Worm (Caenorhabditis elegans) whole organism, midembryonic: ENCODE results near the gene T13C2.2.

Experiments
- flt-1 ChIP-seq: fragments of 200-800 bp; sonication (Bioruptor generic); IDR thresholded peaks from 2 replicates; pipeline ENCODE4 v1.3.6; 2022; ENCODE audit warnings: missing genetic modification characterization, missing compliant biosample characterization
- klf-2 ChIP-seq: fragments of 200-800 bp; sonication (Bioruptor generic); conservative IDR thresholded peaks from 2 replicates; pipeline ENCODE4 v1.3.6; 2022; ENCODE audit warnings: missing genetic modification reagents, missing genetic modification characterization, missing compliant biosample characterization
- med-1 ChIP-seq: sonication (generic microtip); optimal IDR thresholded peaks from 2 replicates; lab custom pipeline; 2017; ENCODE audit warnings: missing genetic modification characterization, mild to moderate bottlenecking, missing compliant biosample characterization, antibody characterized with exemption, missing genetic modification reagents; ENCODE audit not compliant: insufficient read depth
- ref-1 ChIP-seq: fragments of 200-800 bp; sonication (Bioruptor generic); conservative IDR thresholded peaks from 2 replicates; pipeline ENCODE4 v1.3.6; 2022; ENCODE audit warnings: missing genetic modification reagents, missing genetic modification characterization, missing compliant biosample characterization

DNA sequence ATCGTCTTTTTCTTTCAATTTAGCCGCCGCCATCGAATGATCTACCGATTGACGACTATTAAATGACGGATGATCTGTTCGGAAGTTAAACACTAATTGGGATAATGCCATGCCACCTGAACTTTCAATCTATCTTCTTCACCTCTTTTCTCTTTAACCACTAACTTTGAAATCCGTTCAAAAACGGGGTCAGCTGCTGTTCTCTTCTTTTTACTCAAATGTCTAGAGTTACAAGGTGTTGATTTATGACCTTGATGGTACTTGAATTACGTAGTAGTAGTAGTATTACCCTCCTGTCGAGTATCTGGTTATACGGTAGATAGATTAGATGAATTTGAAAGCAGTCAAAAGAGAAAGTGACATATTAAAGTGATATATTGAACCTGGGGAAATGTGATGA is 29.1 kb downstream of the T13C2.2 start:
- TF ChIP-seq klf-2 (no peak), ref-1 (GFP tag; lab: Robert Waterston, UW) (no peak), med-1 (GFP tag; lab: Kevin White, UChicago) (no peak), flt-1 (GFP tag; lab: Robert Waterston, UW) (no peak)
